Worm (Caenorhabditis elegans) whole organism, L1 larva: ENCODE data around the gene C05E4.12.
A peak's percentile ranks its signal among the peaks of the same experiment; 100 is the strongest.

Experiments
- C04F5.9 ChIP-seq: sonication (generic microtip); optimal IDR thresholded peaks from 2 replicates; lab custom pipeline; 2016; ENCODE audit warnings: missing genetic modification characterization, missing compliant biosample characterization
- C16A3.4 ChIP-seq: fragments of 150-350 bp; optimal IDR thresholded peaks from 2 replicates; lab custom pipeline; 2014; ENCODE audit warnings: missing biosample characterization, missing genetic modification characterization
- Y116A8C.19 ChIP-seq: sonication (generic microtip); optimal IDR thresholded peaks from 2 replicates; lab custom pipeline; 2016; ENCODE audit warnings: missing compliant biosample characterization, missing genetic modification characterization, borderline replicate concordance
- aha-1 ChIP-seq: fragments of 150-350 bp; optimal IDR thresholded peaks from 2 replicates; lab custom pipeline; 2014; ENCODE audit warnings: missing biosample characterization, missing genetic modification characterization
- alr-1 ChIP-seq: fragments of 200-800 bp; sonication (Bioruptor generic); optimal IDR thresholded peaks from 2 replicates; lab custom pipeline; 2018; ENCODE audit warnings: borderline replicate concordance, mild to moderate bottlenecking, missing genetic modification characterization, missing compliant biosample characterization
- aly-2 ChIP-seq: fragments of 150-350 bp; optimal IDR thresholded peaks from 2 replicates; lab custom pipeline; 2014; ENCODE audit warnings: missing biosample characterization, missing genetic modification characterization
- ama-1 ChIP-seq: fragments of 150-350 bp; optimal IDR thresholded peaks from 2 replicates; lab custom pipeline; 2014
- ceh-63 ChIP-seq: fragments of 200-800 bp; sonication (Bioruptor generic); optimal IDR thresholded peaks from 2 replicates; lab custom pipeline; 2018; ENCODE audit warnings: mild to moderate bottlenecking, missing genetic modification characterization, missing compliant biosample characterization
- ceh-8 ChIP-seq: fragments of 200-800 bp; sonication (Bioruptor generic); optimal IDR thresholded peaks from 2 replicates; lab custom pipeline; 2018; ENCODE audit warnings: mild to moderate bottlenecking, missing genetic modification characterization, moderate library complexity, missing compliant biosample characterization
- ceh-88 ChIP-seq: fragments of 200-800 bp; sonication (Bioruptor generic); IDR thresholded peaks from 2 replicates; pipeline ENCODE4 v1.3.6; 2022; ENCODE audit warnings: missing genetic modification characterization, missing compliant biosample characterization
- ceh-90 ChIP-seq: sonication (generic microtip); optimal IDR thresholded peaks from 2 replicates; lab custom pipeline; 2016; ENCODE audit warnings: missing genetic modification characterization, missing compliant biosample characterization
- ces-1 ChIP-seq: fragments of 150-350 bp; optimal IDR thresholded peaks from 2 replicates; lab custom pipeline; 2014; ENCODE audit warnings: missing biosample characterization, missing genetic modification reagents, missing genetic modification characterization
- efl-3 ChIP-seq: fragments of 200-800 bp; sonication (Bioruptor generic); optimal IDR thresholded peaks from 2 replicates; lab custom pipeline; 2018; ENCODE audit warnings: mild to moderate bottlenecking, missing genetic modification characterization, missing compliant biosample characterization
- egl-13 ChIP-seq: sonication (generic microtip); optimal IDR thresholded peaks from 2 replicates; lab custom pipeline; 2016; ENCODE audit warnings: missing genotype, missing genetic modification reagents, missing genetic modification characterization, missing compliant biosample characterization
- egl-27 ChIP-seq, 2 experiments: fragments of 150-350 bp in 1 of 2; sonication (generic microtip); optimal IDR thresholded peaks; 3 replicates each; lab custom pipeline; 2017 to 2018; ENCODE audit warnings: missing biosample characterization in 2 of 2, missing genetic modification characterization in 2 of 2, missing genetic modification reagents in 2 of 2
- ets-5 ChIP-seq: fragments of 200-800 bp; sonication (Bioruptor generic); IDR thresholded peaks from 2 replicates; pipeline ENCODE4 v1.3.6; 2022; ENCODE audit warnings: missing genetic modification characterization, missing compliant biosample characterization
- fkh-4 ChIP-seq: sonication (generic microtip); optimal IDR thresholded peaks from 2 replicates; lab custom pipeline; 2016; ENCODE audit warnings: missing compliant biosample characterization, missing genetic modification characterization, borderline replicate concordance
- fos-1 ChIP-seq: fragments of 150-350 bp; optimal IDR thresholded peaks from 2 replicates; lab custom pipeline; 2014; ENCODE audit warnings: missing biosample characterization, missing genetic modification characterization
- grh-1 ChIP-seq: fragments of 200-800 bp; sonication (Bioruptor generic); IDR thresholded peaks from 2 replicates; pipeline ENCODE4 v1.3.6; 2022; ENCODE audit warnings: missing genetic modification reagents, missing genetic modification characterization, missing compliant biosample characterization
- irx-1 ChIP-seq: sonication (generic microtip); optimal IDR thresholded peaks from 2 replicates; lab custom pipeline; 2016; ENCODE audit warnings: missing genetic modification characterization, missing compliant biosample characterization
- jun-1 ChIP-seq: fragments of 150-350 bp; optimal IDR thresholded peaks from 2 replicates; lab custom pipeline; 2014; ENCODE audit warnings: missing biosample characterization, missing genetic modification reagents, missing genetic modification characterization
- lin-13 ChIP-seq: fragments of 150-350 bp; optimal IDR thresholded peaks from 2 replicates; lab custom pipeline; 2014; ENCODE audit warnings: missing biosample characterization, missing genetic modification reagents, missing genetic modification characterization
- lin-15B ChIP-seq: fragments of 150-350 bp; sonication (generic microtip); optimal IDR thresholded peaks from 3 replicates; lab custom pipeline; 2014; ENCODE audit warnings: missing biosample characterization, missing genetic modification characterization
- lin-35 ChIP-seq, 2 experiments: fragments of 150-350 bp; optimal IDR thresholded peaks; 2 replicates each; lab custom pipeline; 2014; ENCODE audit warnings: missing biosample characterization in 2 of 2, missing genetic modification characterization in 2 of 2, missing genetic modification reagents in 2 of 2
- lin-39 ChIP-seq: fragments of 150-350 bp; optimal IDR thresholded peaks from 2 replicates; lab custom pipeline; 2014; ENCODE audit warnings: missing biosample characterization, missing genetic modification reagents, missing genetic modification characterization
- lsy-2 ChIP-seq, 2 experiments: fragments of 150-350 bp; optimal IDR thresholded peaks; 2 replicates each; lab custom pipeline; 2014; ENCODE audit warnings: missing biosample characterization in 2 of 2, missing genetic modification characterization in 2 of 2
- mab-9 ChIP-seq: fragments of 200-800 bp; sonication (Bioruptor generic); IDR thresholded peaks from 2 replicates; pipeline ENCODE4 v1.3.6; 2022; ENCODE audit warnings: missing genetic modification reagents, missing genetic modification characterization, missing compliant biosample characterization
- mdl-1 ChIP-seq, 2 experiments: fragments of 150-350 bp; optimal IDR thresholded peaks; 2 replicates each; lab custom pipeline; 2014 to 2017; ENCODE audit warnings: missing biosample characterization in 2 of 2, missing genetic modification characterization in 2 of 2, inconsistent platforms in 1 of 2
- mef-2 ChIP-seq: fragments of 150-350 bp; optimal IDR thresholded peaks from 2 replicates; lab custom pipeline; 2014; ENCODE audit warnings: missing biosample characterization, missing genetic modification characterization
- nhr-11 ChIP-seq: fragments of 150-350 bp; optimal IDR thresholded peaks from 2 replicates; lab custom pipeline; 2014; ENCODE audit warnings: missing biosample characterization, missing genetic modification characterization
- nhr-12 ChIP-seq: sonication (generic microtip); optimal IDR thresholded peaks from 2 replicates; lab custom pipeline; 2017; ENCODE audit warnings: missing biosample characterization, missing genetic modification characterization
- nhr-47 ChIP-seq: sonication (generic microtip); optimal IDR thresholded peaks from 2 replicates; lab custom pipeline; 2016; ENCODE audit warnings: mild to moderate bottlenecking, missing genetic modification characterization, moderate library complexity, missing compliant biosample characterization
- nhr-71 ChIP-seq: sonication (generic microtip); optimal IDR thresholded peaks from 2 replicates; lab custom pipeline; 2016; ENCODE audit warnings: mild to moderate bottlenecking, missing genetic modification characterization, moderate library complexity, missing compliant biosample characterization
- nhr-76 ChIP-seq: sonication (generic microtip); optimal IDR thresholded peaks from 2 replicates; lab custom pipeline; 2017; ENCODE audit warnings: missing biosample characterization, missing genetic modification characterization
- rnt-1 ChIP-seq: sonication (generic microtip); optimal IDR thresholded peaks from 2 replicates; lab custom pipeline; 2016; ENCODE audit warnings: mild to moderate bottlenecking, missing genetic modification characterization, moderate library complexity, missing compliant biosample characterization
- skn-1 ChIP-seq: fragments of 150-350 bp; optimal IDR thresholded peaks from 2 replicates; lab custom pipeline; 2014; ENCODE audit warnings: missing biosample characterization, missing genetic modification characterization
- snpc-4 ChIP-seq: fragments of 150-350 bp; optimal IDR thresholded peaks from 2 replicates; lab custom pipeline; 2014; ENCODE audit warnings: missing biosample characterization, missing genetic modification characterization
- snu-23 ChIP-seq: sonication (generic microtip); optimal IDR thresholded peaks from 2 replicates; lab custom pipeline; 2016; ENCODE audit warnings: missing genetic modification characterization, missing compliant biosample characterization
- swsn-7 ChIP-seq: sonication (generic microtip); optimal IDR thresholded peaks from 2 replicates; lab custom pipeline; 2016; ENCODE audit warnings: missing genetic modification characterization, missing compliant biosample characterization
- tbx-2 ChIP-seq: sonication (generic microtip); optimal IDR thresholded peaks from 2 replicates; lab custom pipeline; 2016; ENCODE audit warnings: missing genetic modification characterization, missing compliant biosample characterization
- tlp-1 ChIP-seq: fragments of 150-350 bp; optimal IDR thresholded peaks from 2 replicates; lab custom pipeline; 2014; ENCODE audit warnings: missing biosample characterization, missing genetic modification characterization
- unc-130 ChIP-seq: fragments of 150-350 bp; optimal IDR thresholded peaks from 2 replicates; lab custom pipeline; 2017; ENCODE audit warnings: missing biosample characterization, missing genetic modification characterization, inconsistent platforms
- unc-30 ChIP-seq: sonication (generic microtip); optimal IDR thresholded peaks from 2 replicates; lab custom pipeline; 2017; ENCODE audit warnings: missing biosample characterization, missing genetic modification characterization
- unc-62 ChIP-seq: fragments of 150-350 bp; optimal IDR thresholded peaks from 2 replicates; lab custom pipeline; 2014; ENCODE audit warnings: missing biosample characterization, missing genetic modification reagents, missing genetic modification characterization
- vab-15 ChIP-seq: sonication (generic microtip); optimal IDR thresholded peaks from 2 replicates; lab custom pipeline; 2017; ENCODE audit warnings: missing genotype, mild to moderate bottlenecking, missing genetic modification characterization, missing compliant biosample characterization
- zag-1 ChIP-seq: fragments of 150-350 bp; optimal IDR thresholded peaks from 2 replicates; lab custom pipeline; 2014; ENCODE audit warnings: missing biosample characterization, missing genetic modification characterization
- zip-4 ChIP-seq: fragments of 200-800 bp; sonication (Bioruptor generic); optimal IDR thresholded peaks from 2 replicates; lab custom pipeline; 2018; ENCODE audit warnings: mild to moderate bottlenecking, missing genetic modification characterization, moderate library complexity, missing compliant biosample characterization
- ztf-11 ChIP-seq, 2 experiments: sonication (generic microtip); optimal IDR thresholded peaks; 2 replicates each; lab custom pipeline; 2016 to 2017; ENCODE audit warnings: missing genetic modification characterization in 2 of 2, missing biosample characterization in 1 of 2, missing compliant biosample characterization in 1 of 2

The C05E4.12 gene

ce11 chrV:774875-775359 lies 13.1 kb upstream of the C05E4.12 start, which contains the start of gene srbc-58 (continued):
- TF ChIP-seq unc-62 (GFP tag; lab: Kevin White, UChicago) (no peak), irx-1 (no peak), ztf-11 (tag; optimal IDR thresholded peaks at IDR 0.05; lab: Kevin White, UChicago) (no peak), tbx-2 (tag; lab: Kevin White, UChicago) (no peak), zag-1 (tag; lab: Kevin White, UChicago) (no peak), efl-3 (no peak)

ce11 chrV:774341-774740 lies 12.6 kb upstream of the C05E4.12 start:
- TF ChIP-seq rnt-1 (tag; lab: Kevin White, UChicago) (no peak), lsy-2 (tag; optimal IDR thresholded peaks at IDR 0.05; lab: Kevin White, UChicago) (no peak), egl-27 (tag; optimal IDR thresholded peaks at IDR 0.05; lab: Kevin White, UChicago) (no peak), unc-130 (no peak), vab-15 (tag; lab: Kevin White, UChicago) (no peak), snpc-4 (no peak), jun-1 (tag; lab: Kevin White, UChicago) (no peak), nhr-47 (tag; lab: Kevin White, UChicago) (no peak), C04F5.9 (no peak), egl-13 (tag; lab: Kevin White, UChicago) (no peak), ceh-8 (GFP tag; lab: Kevin White, UChicago) (no peak), aha-1 (no peak), ceh-88 (GFP tag; lab: Robert Waterston, UW) (no peak), C16A3.4 (tag; lab: Kevin White, UChicago) (no peak), ceh-63 (GFP tag; lab: Kevin White, UChicago) (no peak), ama-1 (lab: Kevin White, UChicago) (no peak), lin-15B (no peak), mdl-1 (tag; optimal IDR thresholded peaks at IDR 0.05; lab: Kevin White, UChicago) (no peak), nhr-71 (tag; lab: Kevin White, UChicago) (no peak), snu-23 (GFP tag; lab: Kevin White, UChicago) (no peak)

ce11 chrV:773256-773655 lies 11.5 kb upstream of the C05E4.12 start, which contains the start of gene sti-1:
TSS of gene sti-1 (plus strand) at chrV:773518.
- TF ChIP-seq lin-13 (peak; percentile 79), grh-1 (GFP tag; lab: Robert Waterston, UW) (peak; percentile 77), unc-30 (tag; lab: Kevin White, UChicago) (no peak), snpc-4 (peak; percentile 65), egl-27 (tag; optimal IDR thresholded peaks at IDR 0.05; lab: Kevin White, UChicago) (no peak), nhr-12 (tag; lab: Kevin White, UChicago) (no peak), skn-1 (tag; lab: Kevin White, UChicago) (peak; percentile 74), irx-1 (peak; percentile 81), efl-3 (no peak), snu-23 (GFP tag; lab: Kevin White, UChicago) (peak; percentile 97), fkh-4 (tag; lab: Kevin White, UChicago) (no peak), fos-1 (tag; lab: Kevin White, UChicago) (peak; percentile 76), C04F5.9 (peak; percentile 41), Y116A8C.19 (tag; lab: Kevin White, UChicago) (no peak), nhr-76 (tag; lab: Kevin White, UChicago) (no peak), C16A3.4 (tag; lab: Kevin White, UChicago) (peak; percentile 83), alr-1 (tag; lab: Kevin White, UChicago) (no peak), tlp-1 (no peak), zip-4 (GFP tag; lab: Kevin White, UChicago) (peak; percentile 56), lin-35 (GFP tag; optimal IDR thresholded peaks at IDR 0.05; lab: Kevin White, UChicago) (peak; percentile 97 to 99), nhr-71 (tag; lab: Kevin White, UChicago) (peak; percentile 95), lin-39 (tag; lab: Kevin White, UChicago) (peak; percentile 84), ceh-63 (GFP tag; lab: Kevin White, UChicago) (no peak), rnt-1 (tag; lab: Kevin White, UChicago) (peak; percentile 91), ceh-90 (no peak), mef-2 (no peak), vab-15 (tag; lab: Kevin White, UChicago) (peak; percentile 24), jun-1 (tag; lab: Kevin White, UChicago) (peak; percentile 86), egl-13 (tag; lab: Kevin White, UChicago) (peak; percentile 89), ets-5 (GFP tag; lab: Robert Waterston, UW) (no peak), swsn-7 (tag; lab: Kevin White, UChicago) (peak; percentile 92), nhr-11 (peak; percentile 81), ztf-11 (tag; optimal IDR thresholded peaks at IDR 0.05; lab: Kevin White, UChicago) (peak in 1 of 2 experiments; percentile 70), aly-2 (tag; lab: Kevin White, UChicago) (peak; percentile 51), mab-9 (GFP tag; lab: Robert Waterston, UW) (peak; percentile 79), ces-1 (no peak), tbx-2 (tag; lab: Kevin White, UChicago) (peak; percentile 91)
